Fruit fly (Drosophila melanogaster): Measurements from ENCODE around the gene CG15890.

CG15890 gene

dm6 chrX:14765737-14766253 is at the start of gene CG15890:
Gene CG15890, minus strand, starts transcription at chrX:14765787.
- no peak for TF ChIP-seq h (optimal IDR thresholded peaks at IDR 0.05)
- no peak for TF ChIP-seq psq (optimal IDR thresholded peaks at IDR 0.05)
- no peak for TF ChIP-seq Myc (optimal IDR thresholded peaks at IDR 0.05)
- TF ChIP-seq insv (optimal IDR thresholded peaks at IDR 0.05): no peak
- TF ChIP-seq Sin3A (optimal IDR thresholded peaks at IDR 0.05): no peak
- TF ChIP-seq ttk (optimal IDR thresholded peaks at IDR 0.05): no peak

dm6 chrX:14812239-14812638 is 46.7 kb upstream of the CG15890 start:
- no peak for TF ChIP-seq psq (optimal IDR thresholded peaks at IDR 0.05)
- TF ChIP-seq Sin3A (optimal IDR thresholded peaks at IDR 0.05): no peak
- no peak for TF ChIP-seq insv (optimal IDR thresholded peaks at IDR 0.05)
- TF ChIP-seq Myc (optimal IDR thresholded peaks at IDR 0.05): no peak
- TF ChIP-seq h (optimal IDR thresholded peaks at IDR 0.05): no peak
- TF ChIP-seq ttk (optimal IDR thresholded peaks at IDR 0.05): no peak

dm6 chrX:14810433-14810832 is 44.8 kb upstream of the CG15890 start:
- TF ChIP-seq insv (optimal IDR thresholded peaks at IDR 0.05) (no peak), ttk (optimal IDR thresholded peaks at IDR 0.05) (no peak), psq (optimal IDR thresholded peaks at IDR 0.05) (no peak), Sin3A (optimal IDR thresholded peaks at IDR 0.05) (no peak), h (optimal IDR thresholded peaks at IDR 0.05) (no peak), Myc (optimal IDR thresholded peaks at IDR 0.05) (no peak)

- TF ChIP-seq Sin3A (optimal IDR thresholded peaks at IDR 0.05): no peak
- TF ChIP-seq ttk (optimal IDR thresholded peaks at IDR 0.05): no peak
- TF ChIP-seq Myc (optimal IDR thresholded peaks at IDR 0.05): no peak
- TF ChIP-seq psq (optimal IDR thresholded peaks at IDR 0.05): no peak
- no peak for TF ChIP-seq insv (optimal IDR thresholded peaks at IDR 0.05)
- no peak for TF ChIP-seq h (optimal IDR thresholded peaks at IDR 0.05)
Measured at dm6 chrX:14805646-14806045, 40.1 kb upstream of the CG15890 start.

dm6 chrX:14802611-14803110 is 37.1 kb upstream of the CG15890 start:
- TF ChIP-seq psq (optimal IDR thresholded peaks at IDR 0.05): no peak
- no peak for TF ChIP-seq Sin3A (optimal IDR thresholded peaks at IDR 0.05)

dm6 chrX:14786451-14786850 is 20.9 kb upstream of the CG15890 start, which contains the start of gene Ag5r:
Gene Ag5r, minus strand, starts transcription at chrX:14786551.
- TF ChIP-seq ttk (optimal IDR thresholded peaks at IDR 0.05): no peak
- TF ChIP-seq insv (optimal IDR thresholded peaks at IDR 0.05): no peak
- TF ChIP-seq Sin3A (optimal IDR thresholded peaks at IDR 0.05): no peak
- TF ChIP-seq Myc (optimal IDR thresholded peaks at IDR 0.05): no peak
- no peak for TF ChIP-seq psq (optimal IDR thresholded peaks at IDR 0.05)

- no peak for TF ChIP-seq insv (optimal IDR thresholded peaks at IDR 0.05)
- no peak for TF ChIP-seq psq (optimal IDR thresholded peaks at IDR 0.05)
- TF ChIP-seq Sin3A (optimal IDR thresholded peaks at IDR 0.05): no peak
- TF ChIP-seq ttk (optimal IDR thresholded peaks at IDR 0.05): no peak
- TF ChIP-seq h (optimal IDR thresholded peaks at IDR 0.05): no peak
- TF ChIP-seq Myc (optimal IDR thresholded peaks at IDR 0.05): no peak
Measured at dm6 chrX:14784002-14784568, 18.5 kb upstream of the CG15890 start, which contains the start of gene Ag5r2. Gene Ag5r2, minus strand, starts transcription at chrX:14784052.

dm6 chrX:14776474-14776873 is 10.9 kb upstream of the CG15890 start, which contains the start of gene CG5347:
Gene CG5347, plus strand, starts transcription at chrX:14776774.
- TF ChIP-seq h (optimal IDR thresholded peaks at IDR 0.05): no peak
- TF ChIP-seq Myc (optimal IDR thresholded peaks at IDR 0.05): no peak
- TF ChIP-seq psq (optimal IDR thresholded peaks at IDR 0.05): no peak
- TF ChIP-seq Sin3A (optimal IDR thresholded peaks at IDR 0.05): no peak
- no peak for TF ChIP-seq insv (optimal IDR thresholded peaks at IDR 0.05)
- no peak for TF ChIP-seq ttk (optimal IDR thresholded peaks at IDR 0.05)

dm6 chrX:14775008-14775407 is 9.4 kb upstream of the CG15890 start, which contains the start of gene CG5334:
Gene CG5334, plus strand, starts transcription at chrX:14775308.
- TF ChIP-seq ttk (optimal IDR thresholded peaks at IDR 0.05): no peak
- TF ChIP-seq insv (optimal IDR thresholded peaks at IDR 0.05): no peak
- TF ChIP-seq Sin3A (optimal IDR thresholded peaks at IDR 0.05): no peak
- no peak for TF ChIP-seq Myc (optimal IDR thresholded peaks at IDR 0.05)
- no peak for TF ChIP-seq h (optimal IDR thresholded peaks at IDR 0.05)
- TF ChIP-seq psq (optimal IDR thresholded peaks at IDR 0.05): no peak

- TF ChIP-seq Sin3A (optimal IDR thresholded peaks at IDR 0.05) (no peak), psq (optimal IDR thresholded peaks at IDR 0.05) (no peak), insv (optimal IDR thresholded peaks at IDR 0.05) (no peak), h (optimal IDR thresholded peaks at IDR 0.05) (no peak), Myc (optimal IDR thresholded peaks at IDR 0.05) (no peak), ttk (optimal IDR thresholded peaks at IDR 0.05) (no peak)
Measured at dm6 chrX:14765024-14765423, 563 bp downstream of the CG15890 start.

dm6 chrX:14751162-14751561 is 14.4 kb downstream of the CG15890 start:
- TF ChIP-seq Myc (optimal IDR thresholded peaks at IDR 0.05) (no peak), Sin3A (optimal IDR thresholded peaks at IDR 0.05) (no peak), ttk (optimal IDR thresholded peaks at IDR 0.05) (no peak)

dm6 chrX:14750448-14750847 is 15.1 kb downstream of the CG15890 start:
- TF ChIP-seq Myc (optimal IDR thresholded peaks at IDR 0.05): no peak
- no peak for TF ChIP-seq ttk (optimal IDR thresholded peaks at IDR 0.05)
- no peak for TF ChIP-seq psq (optimal IDR thresholded peaks at IDR 0.05)
- TF ChIP-seq insv (optimal IDR thresholded peaks at IDR 0.05): no peak
- no peak for TF ChIP-seq h (optimal IDR thresholded peaks at IDR 0.05)
- no peak for TF ChIP-seq Sin3A (optimal IDR thresholded peaks at IDR 0.05)
